Fruit fly (Drosophila melanogaster) whole organism, adult: ENCODE data around the gene Irbp18.

Experiments used
- CG14711 ChIP-seq: fragments of 200-800 bp; sonication (Bioruptor generic); optimal IDR thresholded peaks from 2 replicates; lab custom pipeline; 2018; ENCODE audit warnings: missing biosample characterization, mild to moderate bottlenecking, missing genetic modification characterization, moderate library complexity
- CG5204 ChIP-seq: fragments of 200-800 bp; sonication (Bioruptor generic); optimal IDR thresholded peaks from 2 replicates; lab custom pipeline; 2016; ENCODE audit warnings: missing biosample characterization, missing genetic modification characterization
- CG7045 ChIP-seq: fragments of 200-800 bp; sonication (Bioruptor generic); optimal IDR thresholded peaks from 2 replicates; lab custom pipeline; 2017; ENCODE audit warnings: missing biosample characterization, mild to moderate bottlenecking, missing genetic modification characterization
- CG7101 ChIP-seq: fragments of 200-800 bp; sonication (Bioruptor generic); optimal IDR thresholded peaks from 2 replicates; lab custom pipeline; 2018; ENCODE audit warnings: missing biosample characterization, mild to moderate bottlenecking, missing genetic modification characterization, moderate library complexity
- Clk ChIP-seq: fragments of 200-800 bp; sonication (Bioruptor generic); optimal IDR thresholded peaks from 2 replicates; lab custom pipeline; 2017; ENCODE audit warnings: missing biosample characterization, missing genetic modification characterization
- Crg-1 ChIP-seq: fragments of 200-800 bp; sonication (Bioruptor generic); optimal IDR thresholded peaks from 2 replicates; lab custom pipeline; 2016; ENCODE audit warnings: missing biosample characterization, missing genetic modification characterization
- Hr96 ChIP-seq: fragments of 200-800 bp; sonication (Bioruptor generic); optimal IDR thresholded peaks from 2 replicates; lab custom pipeline; 2016; ENCODE audit warnings: missing biosample characterization, missing genetic modification characterization
- Mnt ChIP-seq: fragments of 200-800 bp; sonication (Bioruptor generic); optimal IDR thresholded peaks from 2 replicates; lab custom pipeline; 2016; ENCODE audit warnings: missing biosample characterization, mild to moderate bottlenecking, missing genetic modification characterization
- bab1 ChIP-seq: fragments of 200-800 bp; sonication (Bioruptor generic); optimal IDR thresholded peaks from 3 replicates; lab custom pipeline; 2019; ENCODE audit warnings: missing biosample characterization, mild to moderate bottlenecking, missing genetic modification characterization, moderate library complexity
- cic ChIP-seq: fragments of 200-800 bp; sonication (Bioruptor generic); optimal IDR thresholded peaks from 2 replicates; lab custom pipeline; 2017; ENCODE audit warnings: missing biosample characterization, mild to moderate bottlenecking, missing genetic modification characterization, moderate library complexity
- toe ChIP-seq: fragments of 200-800 bp; sonication (Bioruptor generic); optimal IDR thresholded peaks from 2 replicates; lab custom pipeline; 2016; ENCODE audit warnings: missing biosample characterization, missing genetic modification characterization

DNA sequence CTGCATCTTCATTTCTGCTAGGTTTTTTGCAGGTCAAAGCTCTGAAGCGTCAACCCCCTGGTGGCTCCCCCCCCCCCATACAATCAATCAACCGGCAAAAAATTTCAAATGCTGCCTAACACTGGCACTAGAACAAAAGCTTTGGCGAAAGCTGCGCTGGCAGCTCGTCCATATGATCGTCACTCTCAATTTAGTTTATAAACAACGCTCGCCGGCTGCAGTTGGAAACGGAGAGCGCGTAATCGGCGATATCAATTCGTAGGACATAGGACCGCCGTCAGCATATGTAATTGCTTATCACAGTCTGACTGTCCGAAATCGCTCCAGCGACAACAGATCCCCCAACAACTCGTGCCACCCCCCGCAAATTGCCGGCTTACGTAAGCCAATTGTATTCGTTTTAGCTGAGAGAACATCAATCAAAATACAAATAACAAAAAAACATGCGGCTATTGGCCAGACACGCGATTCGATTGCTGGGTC lies 27.6 kb downstream of the Irbp18 start, which contains the start of gene Mocs1:
- TF ChIP-seq toe (no peak), CG14711 (tag; lab: Kevin White, UChicago) (peak; percentile 43), cic (GFP tag; lab: Kevin White, UChicago) (peak; percentile 79), Hr96 (no peak), Mnt (GFP tag; lab: Kevin White, UChicago) (peak; percentile 89), Clk (GFP tag; lab: Kevin White, UChicago) (no peak), Crg-1 (GFP tag; lab: Kevin White, UChicago) (peak; percentile 48), CG7101 (tag; lab: Kevin White, UChicago) (peak; percentile 63), CG5204 (GFP tag; lab: Kevin White, UChicago) (no peak), bab1 (peak; percentile 13), CG7045 (peak; percentile 23)
